Fruit fly (Drosophila melanogaster) whole organism, embryonic: ENCODE results near the gene GstD11.

ENCODE experiments used
- Adf1 ChIP-seq: fragments of 200-800 bp; sonication (Bioruptor generic); IDR thresholded peaks from 2 replicates; pipeline ENCODE4 v1.3.6; 2022; ENCODE audit warnings: missing biosample characterization, missing genetic modification characterization
- BEAF-32 ChIP-seq: fragments of 200-800 bp; sonication (Bioruptor generic); optimal IDR thresholded peaks from 3 replicates; lab custom pipeline; 2017; ENCODE audit warnings: missing biosample characterization, missing genetic modification characterization, mild to moderate bottlenecking, moderate library complexity, missing genetic modification reagents
- CG10147 ChIP-seq: fragments of 200-800 bp; sonication (Bioruptor generic); optimal IDR thresholded peaks from 2 replicates; lab custom pipeline; 2019; ENCODE audit warnings: missing biosample characterization, mild to moderate bottlenecking, missing genetic modification characterization, moderate library complexity
- CG10274 ChIP-seq: fragments of 200-800 bp; sonication (Bioruptor generic); optimal IDR thresholded peaks from 3 replicates; lab custom pipeline; 2017; ENCODE audit warnings: missing biosample characterization, mild to moderate bottlenecking, missing genetic modification characterization
- CG10462 ChIP-seq: fragments of 200-800 bp; sonication (Bioruptor generic); optimal IDR thresholded peaks from 2 replicates; lab custom pipeline; 2016; ENCODE audit warnings: missing biosample characterization, missing genetic modification characterization
- CG11456 ChIP-seq: fragments of 200-800 bp; sonication (Bioruptor generic); IDR thresholded peaks from 3 replicates; pipeline ENCODE4 v1.3.6; 2022; ENCODE audit warnings: missing biosample characterization, missing genetic modification characterization
- CG12219 ChIP-seq: fragments of 200-800 bp; sonication (Bioruptor generic); optimal IDR thresholded peaks from 3 replicates; lab custom pipeline; 2018; ENCODE audit warnings: missing biosample characterization, mild to moderate bottlenecking, missing genetic modification characterization
- CG12299 ChIP-seq: fragments of 200-800 bp; sonication (Bioruptor generic); optimal IDR thresholded peaks from 2 replicates; lab custom pipeline; 2018; ENCODE audit warnings: missing biosample characterization, mild to moderate bottlenecking, missing genetic modification characterization
- CG12391 ChIP-seq: fragments of 200-800 bp; sonication (Bioruptor generic); optimal IDR thresholded peaks from 3 replicates; lab custom pipeline; 2018; ENCODE audit warnings: missing biosample characterization, mild to moderate bottlenecking, missing genetic modification characterization, moderate library complexity
- CG14965 ChIP-seq: fragments of 200-800 bp; sonication (Bioruptor generic); optimal IDR thresholded peaks from 2 replicates; lab custom pipeline; 2016; ENCODE audit warnings: missing biosample characterization, missing genetic modification characterization, borderline replicate concordance
- CG18599 ChIP-seq: fragments of 200-800 bp; sonication (Bioruptor generic); optimal IDR thresholded peaks from 3 replicates; lab custom pipeline; 2017; ENCODE audit warnings: missing biosample characterization, missing genetic modification characterization, mild to moderate bottlenecking, moderate library complexity, missing genetic modification reagents
- CG2712 ChIP-seq: fragments of 200-800 bp; optimal IDR thresholded peaks from 3 replicates; lab custom pipeline; 2019; ENCODE audit warnings: missing biosample characterization, mild to moderate bottlenecking, missing genetic modification characterization, moderate library complexity
- CG32532 ChIP-seq: fragments of 200-800 bp; sonication (Bioruptor generic); IDR thresholded peaks from 2 replicates; pipeline ENCODE4 v1.3.6; 2022; ENCODE audit warnings: missing biosample characterization, missing genetic modification characterization
- CG33213 ChIP-seq: fragments of 200-800 bp; sonication (Bioruptor generic); optimal IDR thresholded peaks from 3 replicates; lab custom pipeline; 2016; ENCODE audit warnings: missing biosample characterization, missing genetic modification characterization
- CG4328 ChIP-seq: fragments of 200-800 bp; sonication (Bioruptor generic); optimal IDR thresholded peaks from 3 replicates; lab custom pipeline; 2017; ENCODE audit warnings: missing biosample characterization, missing genetic modification reagents, missing genetic modification characterization
- CG4424 ChIP-seq: fragments of 200-800 bp; sonication (Bioruptor generic); optimal IDR thresholded peaks from 3 replicates; lab custom pipeline; 2016; ENCODE audit warnings: missing biosample characterization, missing genetic modification characterization
- CG7372 ChIP-seq: fragments of 200-800 bp; sonication (Bioruptor generic); IDR thresholded peaks from 2 replicates; pipeline ENCODE4 v1.3.6; 2022; ENCODE audit warnings: missing biosample characterization, missing genetic modification characterization
- CG7963 ChIP-seq: fragments of 200-800 bp; sonication (Bioruptor generic); IDR thresholded peaks from 3 replicates; pipeline ENCODE4 v1.3.6; 2022; ENCODE audit warnings: missing biosample characterization, missing genetic modification characterization; ENCODE audit not compliant: partially characterized antibody
- CG8388 ChIP-seq: fragments of 200-800 bp; sonication (Bioruptor generic); optimal IDR thresholded peaks from 2 replicates; lab custom pipeline; 2019; ENCODE audit warnings: missing biosample characterization, mild to moderate bottlenecking, missing genetic modification characterization, moderate library complexity
- CG8765 ChIP-seq: fragments of 200-800 bp; sonication (Bioruptor generic); IDR thresholded peaks from 2 replicates; pipeline ENCODE4 v1.3.6; 2022; ENCODE audit warnings: missing biosample characterization, missing genetic modification characterization
- CG9932 ChIP-seq: fragments of 200-800 bp; sonication (Bioruptor generic); IDR thresholded peaks from 2 replicates; pipeline ENCODE4 v1.3.6; 2022; ENCODE audit warnings: missing biosample characterization, missing genetic modification characterization
- Doc2 ChIP-seq: fragments of 200-800 bp; sonication (Bioruptor generic); IDR thresholded peaks from 2 replicates; pipeline ENCODE4 v1.3.6; 2022; ENCODE audit warnings: missing biosample characterization, missing genetic modification characterization
- E2f1 ChIP-seq: fragments of 200-800 bp; sonication (Bioruptor generic); IDR thresholded peaks from 2 replicates; pipeline ENCODE4 v1.3.6; 2022; ENCODE audit warnings: missing biosample characterization, missing genetic modification characterization
- E2f2 ChIP-seq: fragments of 200-800 bp; sonication (Bioruptor generic); IDR thresholded peaks from 2 replicates; pipeline ENCODE4 v1.3.6; 2022; ENCODE audit warnings: missing biosample characterization, missing genetic modification characterization
- Ets65A ChIP-seq: fragments of 200-800 bp; sonication (Bioruptor generic); peaks from one replicate; lab custom pipeline; 2016; ENCODE audit warnings: missing biosample characterization, missing genetic modification characterization
- Fer1 ChIP-seq: fragments of 200-800 bp; sonication (Bioruptor generic); optimal IDR thresholded peaks from 2 replicates; lab custom pipeline; 2017; ENCODE audit warnings: missing biosample characterization, mild to moderate bottlenecking, missing genetic modification characterization
- H15 ChIP-seq: fragments of 200-800 bp; sonication (Bioruptor generic); IDR thresholded peaks from 3 replicates; pipeline ENCODE4 v1.3.6; 2022; ENCODE audit warnings: missing biosample characterization, missing genetic modification characterization
- Hmx ChIP-seq: fragments of 200-800 bp; sonication (Bioruptor generic); optimal IDR thresholded peaks from 2 replicates; lab custom pipeline; 2016; ENCODE audit warnings: missing biosample characterization, missing genetic modification characterization
- Hsf ChIP-seq: fragments of 200-800 bp; sonication (Bioruptor generic); optimal IDR thresholded peaks from 3 replicates; lab custom pipeline; 2016; ENCODE audit warnings: missing biosample characterization, missing genetic modification characterization
- Lpt ChIP-seq: fragments of >200 bp; optimal IDR thresholded peaks from 2 replicates; lab custom pipeline; 2018; ENCODE audit warnings: missing biosample characterization, missing genetic modification characterization
- Mad ChIP-seq: fragments of 200-800 bp; sonication (Bioruptor generic); optimal IDR thresholded peaks from 2 replicates; lab custom pipeline; 2016; ENCODE audit warnings: missing biosample characterization, missing genetic modification characterization
- Max ChIP-seq: fragments of 200-800 bp; sonication (Bioruptor generic); optimal IDR thresholded peaks from 2 replicates; lab custom pipeline; 2016; ENCODE audit warnings: missing biosample characterization, mild to moderate bottlenecking, missing genetic modification characterization
- Nf-YA ChIP-seq: fragments of 200-800 bp; sonication (Bioruptor generic); IDR thresholded peaks from 2 replicates; pipeline ENCODE4 v1.3.6; 2022; ENCODE audit warnings: missing biosample characterization, missing genetic modification characterization
- Nf-YC ChIP-seq: fragments of 200-800 bp; optimal IDR thresholded peaks from 3 replicates; lab custom pipeline; 2019; ENCODE audit warnings: missing biosample characterization, mild to moderate bottlenecking, missing genetic modification characterization, moderate library complexity
- Ptx1 ChIP-seq: fragments of 200-800 bp; sonication (Bioruptor generic); IDR thresholded peaks from 2 replicates; pipeline ENCODE4 v1.3.6; 2022; ENCODE audit warnings: missing biosample characterization, missing genetic modification characterization
- Xbp1 ChIP-seq: fragments of 200-800 bp; sonication (Bioruptor generic); optimal IDR thresholded peaks from 3 replicates; lab custom pipeline; 2016; ENCODE audit warnings: missing biosample characterization, mild to moderate bottlenecking, missing genetic modification characterization
- ac ChIP-seq: fragments of 200-800 bp; sonication (Bioruptor generic); optimal IDR thresholded peaks from 3 replicates; lab custom pipeline; 2017; ENCODE audit warnings: missing biosample characterization, mild to moderate bottlenecking, missing genetic modification characterization
- fd102C ChIP-seq: fragments of 200-800 bp; sonication (Bioruptor generic); optimal IDR thresholded peaks from 2 replicates; lab custom pipeline; 2018; ENCODE audit warnings: missing biosample characterization, mild to moderate bottlenecking, missing genetic modification characterization, moderate library complexity
- fd3F ChIP-seq: fragments of 200-800 bp; sonication (Bioruptor generic); optimal IDR thresholded peaks from 2 replicates; lab custom pipeline; 2018; ENCODE audit warnings: missing biosample characterization, mild to moderate bottlenecking, missing genetic modification characterization, moderate library complexity
- fd64A ChIP-seq: fragments of 200-800 bp; sonication (Bioruptor generic); optimal IDR thresholded peaks from 3 replicates; lab custom pipeline; 2018; ENCODE audit warnings: missing biosample characterization, mild to moderate bottlenecking, missing genetic modification characterization
- fru ChIP-seq: fragments of >200 bp; optimal IDR thresholded peaks from 2 replicates; lab custom pipeline; 2017
- grau ChIP-seq: fragments of 200-800 bp; optimal IDR thresholded peaks from 3 replicates; lab custom pipeline; 2019; ENCODE audit warnings: missing biosample characterization, mild to moderate bottlenecking, missing genetic modification characterization, moderate library complexity
- gsb-n ChIP-seq: fragments of 200-800 bp; sonication (Bioruptor generic); optimal IDR thresholded peaks from 3 replicates; lab custom pipeline; 2018; ENCODE audit warnings: missing biosample characterization, mild to moderate bottlenecking, missing genetic modification characterization
- gt ChIP-seq: fragments of 200-800 bp; sonication (Bioruptor generic); IDR thresholded peaks from 2 replicates; pipeline ENCODE4 v1.3.6; 2022; ENCODE audit warnings: missing biosample characterization, missing genetic modification characterization
- insv ChIP-seq, 2 experiments: fragments of 200-800 bp; sonication (Bioruptor generic); optimal IDR thresholded peaks; 3 replicates each; lab custom pipeline; 2016 to 2018; ENCODE audit warnings: missing biosample characterization in 2 of 2, missing genetic modification characterization in 2 of 2
- lmd ChIP-seq: fragments of 200-800 bp; sonication (Bioruptor generic); IDR thresholded peaks from 2 replicates; pipeline ENCODE4 v1.3.6; 2022; ENCODE audit warnings: missing biosample characterization, missing genetic modification characterization
- otp ChIP-seq: fragments of 200-800 bp; sonication (Bioruptor generic); IDR thresholded peaks from 3 replicates; pipeline ENCODE4, ENCODE4 v1.3.6; 2022; ENCODE audit warnings: missing biosample characterization, missing genetic modification characterization
- sqz ChIP-seq: fragments of 200-800 bp; sonication (Bioruptor generic); optimal IDR thresholded peaks from 3 replicates; lab custom pipeline; 2018; ENCODE audit warnings: missing biosample characterization, mild to moderate bottlenecking, missing genetic modification characterization
- stwl ChIP-seq: fragments of 200-800 bp; sonication (Bioruptor generic); optimal IDR thresholded peaks from 3 replicates; lab custom pipeline; 2018; ENCODE audit warnings: missing biosample characterization, mild to moderate bottlenecking, missing genetic modification characterization, moderate library complexity
- toy ChIP-seq: fragments of 200-800 bp; sonication (Bioruptor generic); IDR thresholded peaks from 2 replicates; pipeline ENCODE4 v1.3.6; 2022; ENCODE audit warnings: missing biosample characterization, missing genetic modification characterization
- vvl ChIP-seq: fragments of 200-800 bp; sonication (Bioruptor generic); IDR thresholded peaks from 2 replicates; pipeline ENCODE4 v1.3.6; 2022; ENCODE audit warnings: missing biosample characterization, missing genetic modification characterization
- wdn ChIP-seq: fragments of 200-800 bp; sonication (Bioruptor generic); IDR thresholded peaks from 2 replicates; pipeline ENCODE4 v1.3.6; 2022; ENCODE audit warnings: missing biosample characterization, missing genetic modification characterization

GstD11 gene

dm6 chr3R:12431030-12431489 lies 47.9 kb downstream of the GstD11 start, which contains the start of gene Prosalpha2 (continued):
- TF ChIP-seq Doc2 (no peak), stwl (peak; percentile 41), E2f1 (GFP tag; lab: Robert Waterston, UW) (no peak), CG12299 (tag; lab: Kevin White, UChicago) (no peak), toy (GFP tag; lab: Robert Waterston, UW) (no peak), CG12391 (tag; lab: Kevin White, UChicago) (peak; percentile 1), wdn (GFP tag; lab: Robert Waterston, UW) (no peak), CG9932 (GFP tag; lab: Robert Waterston, UW) (no peak), gt (GFP tag; lab: Robert Waterston, UW) (no peak), Nf-YA (GFP tag; lab: Robert Waterston, UW) (no peak), CG12219 (no peak), CG2712 (tag; lab: Kevin White, UChicago) (peak; percentile 28), grau (tag; lab: Kevin White, UChicago) (peak; percentile 18), Mad (GFP tag; lab: Kevin White, UChicago) (no peak), CG8765 (GFP tag; lab: Robert Waterston, UW) (no peak), insv (GFP tag; optimal IDR thresholded peaks at IDR 0.05; lab: Kevin White, UChicago) (peak in 1 of 2 experiments; percentile 31), Fer1 (GFP tag; lab: Kevin White, UChicago) (peak; percentile 21), CG8388 (GFP tag; lab: Kevin White, UChicago) (no peak), otp (GFP tag; lab: Robert Waterston, UW) (no peak), Max (GFP tag; lab: Kevin White, UChicago) (no peak), CG7372 (GFP tag; lab: Robert Waterston, UW) (no peak), fd64A (no peak), CG4424 (GFP tag; lab: Kevin White, UChicago) (peak; percentile 3), ac (GFP tag; lab: Kevin White, UChicago) (no peak), vvl (no peak), CG10147 (peak; percentile 11), Xbp1 (GFP tag; lab: Kevin White, UChicago) (no peak), fd3F (no peak), lmd (GFP tag; lab: Robert Waterston, UW) (peak; percentile 15; the same call in 1 of the 2 replicates), BEAF-32 (GFP tag; lab: Kevin White, UChicago) (peak; percentile 34), Hsf (peak; percentile 12), CG18599 (GFP tag; lab: Kevin White, UChicago) (no peak), Ptx1 (GFP tag; lab: Robert Waterston, UW) (peak; percentile 21; the same call in 1 of the 2 replicates), E2f2 (GFP tag; lab: Robert Waterston, UW) (peak; percentile 68), CG10462 (GFP tag; lab: Kevin White, UChicago) (no peak), CG14965 (no peak), H15 (no peak), CG10274 (no peak), CG11456 (GFP tag; lab: Robert Waterston, UW) (no peak), Lpt (GFP tag; lab: Kevin White, UChicago) (no peak), fd102C (GFP tag; lab: Kevin White, UChicago) (no peak), gsb-n (no peak), CG33213 (GFP tag; lab: Kevin White, UChicago) (peak; percentile 5), CG32532 (GFP tag; lab: Robert Waterston, UW) (peak; percentile 30; the same call in 1 of the 2 replicates), fru (lab: Kevin White, UChicago) (no peak), Adf1 (no peak), Nf-YC (tag; lab: Kevin White, UChicago) (peak; percentile 30), CG4328 (no peak), sqz (no peak), CG7963 (GFP tag; lab: Robert Waterston, UW) (no peak), Ets65A (GFP tag; lab: Kevin White, UChicago) (no peak), Hmx (GFP tag; lab: Kevin White, UChicago) (no peak)
